Worm (Caenorhabditis elegans) whole organism, L4 larva: Measurements from ENCODE around the gene fbxa-96.

ENCODE experiments used
- F10B5.3 ChIP-seq: sonication (generic microtip); optimal IDR thresholded peaks from 2 replicates; lab custom pipeline; 2016; ENCODE audit warnings: mild to moderate bottlenecking, missing genetic modification characterization, missing compliant biosample characterization
- F37D6.2 ChIP-seq: sonication (generic microtip); optimal IDR thresholded peaks from 2 replicates; lab custom pipeline; 2016; ENCODE audit warnings: mild to moderate bottlenecking, missing genetic modification characterization, missing compliant biosample characterization
- T26A8.4 ChIP-seq: fragments of 200-800 bp; sonication (Bioruptor generic); IDR thresholded peaks from 2 replicates; pipeline ENCODE4 v1.3.6; 2022; ENCODE audit warnings: missing genetic modification characterization, missing compliant biosample characterization
- Y75B8A.6 ChIP-seq: fragments of 200-800 bp; sonication (Bioruptor generic); IDR thresholded peaks from 2 replicates; pipeline ENCODE4 v1.3.6; 2022; ENCODE audit warnings: missing genetic modification reagents, missing genetic modification characterization, missing compliant biosample characterization
- ZK337.2 ChIP-seq: fragments of 200-800 bp; sonication (Bioruptor generic); IDR thresholded peaks from 2 replicates; pipeline ENCODE4 v1.3.6; 2022; ENCODE audit warnings: missing genetic modification reagents, missing genetic modification characterization, missing compliant biosample characterization
- ZK546.5 ChIP-seq, 2 experiments: sonication (generic microtip); optimal IDR thresholded peaks; 2 replicates each; lab custom pipeline; 2017; ENCODE audit warnings: missing biosample characterization in 2 of 2, missing genetic modification characterization in 2 of 2
- aha-1 ChIP-seq: fragments of 150-350 bp; peaks from one replicate; lab custom pipeline; 2014; ENCODE audit warnings: missing biosample characterization, missing genetic modification characterization
- attf-4 ChIP-seq: sonication (generic microtip); optimal IDR thresholded peaks from 3 replicates; lab custom pipeline; 2017; ENCODE audit warnings: missing biosample characterization, missing genetic modification characterization
- ceh-20 ChIP-seq: fragments of 200-800 bp; sonication (Bioruptor generic); IDR thresholded peaks from 2 replicates; pipeline ENCODE4 v1.3.6; 2022; ENCODE audit warnings: missing genetic modification reagents, missing genetic modification characterization, missing compliant biosample characterization
- ceh-28 ChIP-seq: fragments of 150-350 bp; optimal IDR thresholded peaks from 2 replicates; lab custom pipeline; 2014; ENCODE audit warnings: missing biosample characterization, missing genetic modification reagents, missing genetic modification characterization
- daf-19 ChIP-seq: fragments of 200-800 bp; sonication (Bioruptor generic); conservative IDR thresholded peaks from 2 replicates; pipeline ENCODE4 v1.3.6; 2022; ENCODE audit warnings: missing genetic modification characterization, missing compliant biosample characterization
- daf-8 ChIP-seq: fragments of 200-800 bp; sonication (Bioruptor generic); IDR thresholded peaks from 2 replicates; pipeline ENCODE4 v1.3.6; 2022; ENCODE audit warnings: missing genetic modification characterization, missing compliant biosample characterization
- egl-27 ChIP-seq: sonication (generic microtip); optimal IDR thresholded peaks from 3 replicates; lab custom pipeline; 2017; ENCODE audit warnings: missing biosample characterization, missing genetic modification reagents, missing genetic modification characterization
- egl-43 ChIP-seq: fragments of 200-800 bp; sonication (Bioruptor generic); IDR thresholded peaks from 2 replicates; pipeline ENCODE4 v1.3.6; 2022; ENCODE audit warnings: missing genetic modification reagents, missing genetic modification characterization, missing compliant biosample characterization
- fos-1 ChIP-seq: fragments of 150-350 bp; optimal IDR thresholded peaks from 2 replicates; lab custom pipeline; 2014; ENCODE audit warnings: missing biosample characterization, missing genetic modification characterization
- hif-1 ChIP-seq, 2 experiments: sonication (generic microtip); optimal IDR thresholded peaks; 2 replicates each; lab custom pipeline; 2016 to 2017; ENCODE audit warnings: missing compliant biosample characterization in 2 of 2, missing genetic modification characterization in 2 of 2, missing genetic modification reagents in 2 of 2, missing genotype in 2 of 2, mild to moderate bottlenecking in 1 of 2
- hlh-30 ChIP-seq: sonication (generic microtip); optimal IDR thresholded peaks from 2 replicates; lab custom pipeline; 2017; ENCODE audit warnings: antibody characterized with exemption, mild to moderate bottlenecking, missing genetic modification characterization, missing compliant biosample characterization; ENCODE audit not compliant: insufficient read depth
- lin-1 ChIP-seq: fragments of 200-800 bp; sonication (Bioruptor generic); IDR thresholded peaks from 2 replicates; pipeline ENCODE4 v1.3.6; 2022; ENCODE audit warnings: missing genetic modification reagents, missing genetic modification characterization, missing compliant biosample characterization
- lin-13 ChIP-seq: fragments of 150-350 bp; optimal IDR thresholded peaks from 2 replicates; lab custom pipeline; 2014; ENCODE audit warnings: missing biosample characterization, missing genetic modification reagents, missing genetic modification characterization
- lin-29 ChIP-seq: fragments of 200-800 bp; sonication (Bioruptor generic); IDR thresholded peaks from 2 replicates; pipeline ENCODE4 v1.3.6; 2022; ENCODE audit warnings: missing genetic modification reagents, missing genetic modification characterization, missing compliant biosample characterization
- lsy-2 ChIP-seq, 2 experiments: fragments of 150-350 bp in 1 of 2; sonication (generic microtip) in 1 of 2; optimal IDR thresholded peaks; 2 replicates each; lab custom pipeline; 2014 to 2017; ENCODE audit warnings: missing biosample characterization in 2 of 2, missing genetic modification characterization in 2 of 2
- madf-9 ChIP-seq: fragments of 200-800 bp; sonication (Bioruptor generic); conservative IDR thresholded peaks from 2 replicates; pipeline ENCODE4 v1.3.6; 2022; ENCODE audit warnings: missing genetic modification reagents, missing genetic modification characterization, missing compliant biosample characterization
- mdl-1 ChIP-seq, 2 experiments: fragments of 150-350 bp in 1 of 2; sonication (generic microtip) in 1 of 2; optimal IDR thresholded peaks; 2 replicates each; lab custom pipeline; 2014 to 2017; ENCODE audit warnings: missing biosample characterization in 2 of 2, missing genetic modification characterization in 2 of 2
- mdt-29 ChIP-seq: fragments of 200-800 bp; sonication (Bioruptor generic); IDR thresholded peaks from 2 replicates; pipeline ENCODE4 v1.3.6; 2022; ENCODE audit warnings: missing genetic modification reagents, missing genetic modification characterization, missing compliant biosample characterization
- mep-1 ChIP-seq: fragments of 150-350 bp; sonication (generic microtip); optimal IDR thresholded peaks from 3 replicates; lab custom pipeline; 2014; ENCODE audit warnings: missing biosample characterization, missing genetic modification characterization
- mxl-3 ChIP-seq: fragments of 200-800 bp; sonication (Bioruptor generic); optimal IDR thresholded peaks from 2 replicates; lab custom pipeline; 2018; ENCODE audit warnings: mild to moderate bottlenecking, missing genetic modification characterization, missing compliant biosample characterization
- nhr-10 ChIP-seq: fragments of 150-350 bp; optimal IDR thresholded peaks from 2 replicates; lab custom pipeline; 2014; ENCODE audit warnings: missing biosample characterization, missing genetic modification characterization
- nhr-237 ChIP-seq: sonication (generic microtip); optimal IDR thresholded peaks from 2 replicates; lab custom pipeline; 2017; ENCODE audit warnings: missing biosample characterization, missing genetic modification characterization
- nhr-48 ChIP-seq: sonication (generic microtip); optimal IDR thresholded peaks from 2 replicates; lab custom pipeline; 2016; ENCODE audit warnings: mild to moderate bottlenecking, missing genetic modification characterization, missing compliant biosample characterization
- nhr-6 ChIP-seq: fragments of 150-350 bp; optimal IDR thresholded peaks from 2 replicates; lab custom pipeline; 2014; ENCODE audit warnings: missing biosample characterization, missing genetic modification characterization
- nhr-76 ChIP-seq: fragments of 150-350 bp; optimal IDR thresholded peaks from 2 replicates; lab custom pipeline; 2014; ENCODE audit warnings: missing biosample characterization, missing genetic modification characterization
- php-3 ChIP-seq: fragments of 200-800 bp; sonication (Bioruptor generic); IDR thresholded peaks from 2 replicates; pipeline ENCODE4 v1.3.6; 2022; ENCODE audit warnings: missing genetic modification reagents, missing genetic modification characterization, missing compliant biosample characterization
- pqm-1 ChIP-seq: sonication (generic microtip); optimal IDR thresholded peaks from 2 replicates; lab custom pipeline; 2017; ENCODE audit warnings: missing biosample characterization, missing genetic modification characterization
- rbr-2 ChIP-seq: sonication (generic microtip); optimal IDR thresholded peaks from 2 replicates; lab custom pipeline; 2016; ENCODE audit warnings: missing genotype, missing genetic modification characterization, missing compliant biosample characterization
- saeg-2 ChIP-seq: fragments of 200-800 bp; sonication (Bioruptor generic); IDR thresholded peaks from 2 replicates; pipeline ENCODE4 v1.3.6; 2022; ENCODE audit warnings: missing genetic modification reagents, missing genetic modification characterization, missing compliant biosample characterization
- sdz-12 ChIP-seq: fragments of 200-800 bp; sonication (Bioruptor generic); optimal IDR thresholded peaks from 2 replicates; lab custom pipeline; 2018; ENCODE audit warnings: mild to moderate bottlenecking, missing genetic modification characterization, missing compliant biosample characterization
- skn-1 ChIP-seq: fragments of 150-350 bp; optimal IDR thresholded peaks from 2 replicates; lab custom pipeline; 2014; ENCODE audit warnings: missing biosample characterization, missing genetic modification characterization
- spr-3 ChIP-seq: fragments of 200-800 bp; sonication (Bioruptor generic); optimal IDR thresholded peaks from 2 replicates; lab custom pipeline; 2018; ENCODE audit warnings: mild to moderate bottlenecking, missing genetic modification characterization, missing compliant biosample characterization
- tag-97 ChIP-seq: fragments of 200-800 bp; sonication (Bioruptor generic); IDR thresholded peaks from 2 replicates; pipeline ENCODE4 v1.3.6; 2022; ENCODE audit warnings: missing genetic modification characterization, missing compliant biosample characterization
- tra-1 ChIP-seq: fragments of 200-800 bp; sonication (Bioruptor generic); IDR thresholded peaks from 2 replicates; pipeline ENCODE4 v1.3.6; 2022; ENCODE audit warnings: missing genetic modification reagents, missing genetic modification characterization, missing compliant biosample characterization
- unc-130 ChIP-seq: sonication (generic microtip); optimal IDR thresholded peaks from 2 replicates; lab custom pipeline; 2016; ENCODE audit warnings: missing genetic modification reagents, missing genetic modification characterization, missing compliant biosample characterization
- unc-62 ChIP-seq, 3 experiments: fragments of 150-350 bp in 1 of 3; sonication (generic microtip); optimal IDR thresholded peaks in 2 of 3; peaks in 1 of 3; 1 replicate in 1 of 3; 2 replicates in 2 of 3; lab custom pipeline; 2014 to 2017; ENCODE audit warnings: missing biosample characterization in 3 of 3, missing genetic modification characterization in 3 of 3, missing genetic modification reagents in 3 of 3, missing genotype in 1 of 3
- zfp-2 ChIP-seq: sonication (generic microtip); optimal IDR thresholded peaks from 2 replicates; lab custom pipeline; 2016; ENCODE audit warnings: mild to moderate bottlenecking, missing genetic modification characterization, missing compliant biosample characterization
- ztf-11 ChIP-seq: fragments of 150-350 bp; optimal IDR thresholded peaks from 2 replicates; lab custom pipeline; 2014; ENCODE audit warnings: missing biosample characterization, missing genetic modification characterization
- ztf-7 ChIP-seq: fragments of 150-350 bp; optimal IDR thresholded peaks from 2 replicates; lab custom pipeline; 2014; ENCODE audit warnings: missing biosample characterization, missing genetic modification characterization

Gene fbxa-96

DNA sequence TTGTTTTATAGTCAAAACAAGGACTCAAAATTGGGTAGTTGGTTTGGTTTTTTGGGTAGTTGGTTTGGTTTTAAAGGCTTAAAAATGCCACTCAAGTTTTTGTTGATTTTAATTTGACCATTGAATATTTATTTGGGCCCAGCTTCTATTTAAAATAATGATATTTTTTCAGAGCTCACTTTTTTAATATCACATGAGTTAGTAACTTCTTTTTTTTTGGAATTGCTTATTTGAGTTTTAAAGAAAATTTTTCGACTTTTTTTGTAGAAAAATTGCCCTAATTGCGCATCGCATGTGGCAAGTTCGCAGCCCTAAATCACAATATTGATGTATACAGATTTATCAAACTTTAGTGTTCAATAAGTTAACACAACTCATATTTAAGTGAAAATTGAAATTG is 24.5 kb downstream of the fbxa-96 start:
- TF ChIP-seq unc-62 (GFP tag; optimal IDR thresholded peaks at IDR 0.05 in 1 of 2; lab: Kevin White, UChicago) (peak in 1 of 2 experiments; percentile 93), unc-62 (tag; optimal IDR thresholded peaks at IDR 0.05; lab: Kevin White, UChicago) (no peak), egl-27 (no peak)

DNA sequence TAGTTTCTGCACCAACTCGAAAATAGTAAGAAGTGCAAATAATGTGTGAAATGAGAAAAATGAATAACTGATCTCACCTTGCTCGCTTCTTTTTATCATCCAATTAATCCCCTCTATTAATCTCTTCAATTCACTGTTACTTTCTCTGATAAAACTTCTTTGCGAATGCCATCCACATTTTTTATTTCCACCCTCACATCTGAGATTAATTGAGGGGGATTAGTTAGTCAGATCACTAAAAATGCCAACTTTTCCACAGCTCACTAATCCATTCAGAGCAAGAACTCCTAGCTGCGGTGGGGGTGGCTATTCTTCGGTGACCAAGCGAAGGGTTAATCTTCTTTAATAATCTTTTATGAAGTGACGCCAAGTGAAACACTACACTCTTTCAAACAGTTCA is 25.4 kb downstream of the fbxa-96 start, which contains the start of gene dsc-1:
Gene dsc-1 (minus strand): TSS at position 46 of the 400 bp plus-strand sequence.
- TF ChIP-seq skn-1 (tag; lab: Kevin White, UChicago), result no peak

DNA sequence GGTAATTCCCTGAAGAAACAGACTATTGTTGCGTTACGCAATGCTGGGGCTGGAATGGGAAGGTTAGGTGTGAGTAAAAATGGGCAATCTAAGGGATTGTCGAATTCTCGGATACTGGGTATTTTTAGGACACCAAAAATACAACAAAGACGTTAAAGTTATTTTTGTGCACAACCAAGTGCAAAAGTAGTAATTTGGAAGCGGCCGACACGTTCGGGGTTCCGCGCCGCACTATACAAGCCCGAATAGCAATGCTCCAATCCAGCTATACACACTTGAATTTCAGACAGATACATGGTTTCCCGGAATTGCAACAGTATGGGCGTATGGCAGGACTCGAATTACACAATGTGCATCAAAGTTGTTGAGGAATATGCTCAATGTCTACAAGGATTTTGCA is 32.2 kb downstream of the fbxa-96 start:
- TF ChIP-seq ceh-28 (tag; lab: Kevin White, UChicago), result no peak
- no peak for TF ChIP-seq mdl-1 (tag; optimal IDR thresholded peaks at IDR 0.05; lab: Kevin White, UChicago)
- TF ChIP-seq sdz-12 (GFP tag; lab: Kevin White, UChicago), result no peak
- TF ChIP-seq zfp-2 (tag; lab: Kevin White, UChicago), result no peak
- no peak for TF ChIP-seq ZK546.5 (tag; optimal IDR thresholded peaks at IDR 0.05; lab: Kevin White, UChicago)

DNA sequence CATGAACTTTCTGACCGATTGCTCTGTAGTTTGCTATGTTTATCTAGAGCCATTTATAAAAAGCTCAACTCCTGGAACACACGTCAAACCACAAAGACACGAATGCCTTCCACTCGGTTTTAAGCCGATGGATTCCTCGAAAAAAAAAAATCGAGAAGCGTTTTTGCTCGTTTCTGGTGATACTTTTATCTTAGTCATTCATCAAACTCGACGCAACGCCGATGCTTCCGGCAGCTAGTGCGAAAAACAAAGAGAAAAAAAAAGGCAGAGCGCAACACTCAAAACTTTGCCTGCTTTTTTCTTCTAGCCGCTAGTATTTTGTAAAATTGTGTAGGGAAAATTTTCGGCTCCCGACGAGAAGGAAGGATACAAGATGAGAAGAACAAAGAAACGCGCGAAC is 32.6 kb downstream of the fbxa-96 start:
- TF ChIP-seq lin-1 (GFP tag; lab: Robert Waterston, UW) (no peak), T26A8.4 (GFP tag; lab: Robert Waterston, UW) (no peak), fos-1 (no peak), saeg-2 (GFP tag; lab: Robert Waterston, UW) (no peak), tag-97 (no peak), nhr-48 (tag; lab: Kevin White, UChicago) (no peak), nhr-10 (tag; lab: Kevin White, UChicago) (no peak), aha-1 (tag; lab: Kevin White, UChicago) (peak; percentile 50), daf-8 (GFP tag; lab: Robert Waterston, UW) (no peak), spr-3 (GFP tag; lab: Kevin White, UChicago) (no peak), nhr-76 (tag; lab: Kevin White, UChicago) (no peak), mep-1 (tag; lab: Kevin White, UChicago) (peak; percentile 16), mxl-3 (no peak), madf-9 (no peak), mdt-29 (GFP tag; lab: Robert Waterston, UW) (no peak), unc-62 (GFP tag; optimal IDR thresholded peaks at IDR 0.05 in 1 of 2; lab: Kevin White, UChicago) (peak in 1 of 2 experiments; percentile 93), unc-62 (tag; optimal IDR thresholded peaks at IDR 0.05; lab: Kevin White, UChicago) (no peak), ceh-20 (GFP tag; lab: Robert Waterston, UW) (peak; percentile 56; the same call in 1 of the 2 replicates), pqm-1 (tag; lab: Kevin White, UChicago) (no peak), Y75B8A.6 (no peak), lsy-2 (tag; optimal IDR thresholded peaks at IDR 0.05; lab: Kevin White, UChicago) (peak in 1 of 2 experiments; percentile 26), egl-27 (no peak), php-3 (GFP tag; lab: Robert Waterston, UW) (no peak), rbr-2 (tag; lab: Kevin White, UChicago) (no peak)
- TF ChIP-seq, all 104 proteins: peak for 5

DNA sequence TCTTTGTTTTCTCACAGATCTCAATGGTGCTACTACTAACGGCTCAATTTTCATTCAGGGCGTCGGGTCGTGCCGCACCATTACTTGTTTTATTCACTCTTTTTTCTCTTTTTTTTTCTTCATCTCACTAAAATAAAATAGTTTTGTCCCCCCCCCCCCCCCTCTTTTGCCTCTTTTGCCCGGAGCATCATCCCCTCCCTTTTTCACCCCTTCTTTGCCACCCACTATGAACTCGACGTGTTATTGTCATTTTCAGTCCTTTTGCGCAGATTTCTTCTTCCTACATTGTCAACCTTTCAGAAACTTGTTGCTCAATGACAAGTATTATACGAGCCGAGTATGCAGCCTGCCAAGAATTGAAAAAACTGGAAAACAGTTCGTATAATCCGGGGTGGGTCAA is 34.2 kb downstream of the fbxa-96 start, which contains the start of gene seb-3:
Gene seb-3 (plus strand): TSS at position 301 of the 400 bp plus-strand sequence.
- no peak for TF ChIP-seq madf-9
- no peak for TF ChIP-seq F10B5.3 (tag; lab: Kevin White, UChicago)
- no peak for TF ChIP-seq F37D6.2 (tag; lab: Kevin White, UChicago)
- TF ChIP-seq attf-4 (tag; lab: Kevin White, UChicago), result no peak
- no peak for TF ChIP-seq unc-130 (GFP tag; lab: Kevin White, UChicago)
- no peak for TF ChIP-seq egl-43 (GFP tag; lab: Robert Waterston, UW)
- no peak for TF ChIP-seq daf-19 (GFP tag; lab: Robert Waterston, UW)
- no peak for TF ChIP-seq lin-1 (GFP tag; lab: Robert Waterston, UW)
- no peak for TF ChIP-seq nhr-6
- TF ChIP-seq php-3 (GFP tag; lab: Robert Waterston, UW), result no peak
- TF ChIP-seq hif-1 (tag; optimal IDR thresholded peaks at IDR 0.05; lab: Kevin White, UChicago), result no peak
- no peak for TF ChIP-seq ZK337.2 (GFP tag; lab: Robert Waterston, UW)
- TF ChIP-seq tra-1 (GFP tag; lab: Robert Waterston, UW), result no peak
- no peak for TF ChIP-seq ztf-7 (tag; lab: Kevin White, UChicago)
- TF ChIP-seq lin-13 (GFP tag; lab: Kevin White, UChicago), result no peak
- no peak for TF ChIP-seq egl-27
- TF ChIP-seq nhr-237 (tag; lab: Kevin White, UChicago), result no peak
- no peak for TF ChIP-seq hlh-30 (tag; lab: Kevin White, UChicago)
- TF ChIP-seq lin-29 (GFP tag; lab: Robert Waterston, UW), result no peak
- no peak for TF ChIP-seq ztf-11 (tag; lab: Kevin White, UChicago)
